Worm (Caenorhabditis elegans): ENCODE results near the gene F55H2.8.

F55H2.8 gene

ce11 chrIII:9494209-9494608 is 19.5 kb upstream of the F55H2.8 start:
- TF ChIP-seq unc-62 (GFP tag; optimal IDR thresholded peaks at IDR 0.05), result no peak
- no peak for TF ChIP-seq nhr-67 (tag; optimal IDR thresholded peaks at IDR 0.05)
- no peak for TF ChIP-seq nfya-1 (tag; optimal IDR thresholded peaks at IDR 0.05; ENCODE audit: insufficient read depth)
- TF ChIP-seq hmg-11 (tag; optimal IDR thresholded peaks at IDR 0.05), result no peak
- TF ChIP-seq tbx-2 (tag; optimal IDR thresholded peaks at IDR 0.05), result no peak

ce11 chrIII:9496083-9496482 is 17.6 kb upstream of the F55H2.8 start:
- TF ChIP-seq jun-1 (tag; optimal IDR thresholded peaks at IDR 0.05) (no peak), sea-2 (GFP tag; optimal IDR thresholded peaks at IDR 0.05) (no peak), nhr-25 (tag; optimal IDR thresholded peaks at IDR 0.05) (no peak), ama-1 (optimal IDR thresholded peaks at IDR 0.05) (no peak), R02D3.7 (tag; optimal IDR thresholded peaks at IDR 0.05) (no peak), nhr-28 (tag; optimal IDR thresholded peaks at IDR 0.05) (no peak), egl-5 (tag; optimal IDR thresholded peaks at IDR 0.05) (no peak), pha-4 (tag; optimal IDR thresholded peaks at IDR 0.05) (no peak)

- TF ChIP-seq unc-39 (tag; optimal IDR thresholded peaks at IDR 0.05) (no peak), nhr-11 (tag; optimal IDR thresholded peaks at IDR 0.05) (no peak), daf-12 (tag; optimal IDR thresholded peaks at IDR 0.05) (no peak), pha-4 (tag; optimal IDR thresholded peaks at IDR 0.05) (no peak), aly-2 (tag; optimal IDR thresholded peaks at IDR 0.05) (no peak), lin-39 (tag; optimal IDR thresholded peaks at IDR 0.05) (no peak), ZK546.5 (tag; optimal IDR thresholded peaks at IDR 0.05) (no peak), skn-1 (tag; optimal IDR thresholded peaks at IDR 0.05) (no peak), snpc-4 (tag; optimal IDR thresholded peaks at IDR 0.05) (no peak), sea-2 (GFP tag; optimal IDR thresholded peaks at IDR 0.05) (no peak)
Observed at ce11 chrIII:9497412-9497811, 16.3 kb upstream of the F55H2.8 start.

- TF ChIP-seq ztf-11 (tag; optimal IDR thresholded peaks at IDR 0.05) (no peak), tbx-2 (tag; optimal IDR thresholded peaks at IDR 0.05) (no peak), lsy-12 (tag; optimal IDR thresholded peaks at IDR 0.05) (peak; percentile 17), fkh-10 (GFP tag; optimal IDR thresholded peaks at IDR 0.05) (no peak), nhr-12 (tag; optimal IDR thresholded peaks at IDR 0.05) (no peak), ceh-28 (tag; optimal IDR thresholded peaks at IDR 0.05) (no peak), ceh-16 (tag; optimal IDR thresholded peaks at IDR 0.05) (no peak), lin-15B (tag; optimal IDR thresholded peaks at IDR 0.05) (no peak), skn-1 (tag; optimal IDR thresholded peaks at IDR 0.05) (no peak), nhr-77 (tag; optimal IDR thresholded peaks at IDR 0.05) (no peak), nhr-23 (tag; optimal IDR thresholded peaks at IDR 0.05) (peak; percentile 44), mml-1 (tag; optimal IDR thresholded peaks at IDR 0.05) (no peak)
Observed at ce11 chrIII:9500267-9500666, 13.4 kb upstream of the F55H2.8 start, which contains the start of gene sod-4. Gene sod-4 (minus strand): TSS chrIII:9500375.

- TF ChIP-seq ceh-16 (tag; optimal IDR thresholded peaks at IDR 0.05) (no peak), ama-1 (optimal IDR thresholded peaks at IDR 0.05) (no peak), nhr-11 (tag; optimal IDR thresholded peaks at IDR 0.05) (no peak), mdl-1 (tag; optimal IDR thresholded peaks at IDR 0.05) (no peak), elt-1 (tag; optimal IDR thresholded peaks at IDR 0.05) (no peak), unc-62 (GFP tag; optimal IDR thresholded peaks at IDR 0.05) (no peak), eor-1 (tag; optimal IDR thresholded peaks at IDR 0.05) (no peak)
Observed at ce11 chrIII:9501072-9501471, 12.6 kb upstream of the F55H2.8 start.

- TF ChIP-seq lsy-12 (tag; optimal IDR thresholded peaks at IDR 0.05) (no peak), daf-12 (tag; optimal IDR thresholded peaks at IDR 0.05) (no peak), unc-62 (GFP tag; optimal IDR thresholded peaks at IDR 0.05) (no peak), hmg-11 (tag; optimal IDR thresholded peaks at IDR 0.05) (no peak), elt-1 (tag; optimal IDR thresholded peaks at IDR 0.05) (no peak), nhr-77 (tag; optimal IDR thresholded peaks at IDR 0.05) (no peak), ZK546.5 (tag; optimal IDR thresholded peaks at IDR 0.05) (no peak), nhr-25 (tag; optimal IDR thresholded peaks at IDR 0.05) (peak; percentile 23), fkh-10 (GFP tag; optimal IDR thresholded peaks at IDR 0.05) (no peak), mml-1 (tag; optimal IDR thresholded peaks at IDR 0.05) (no peak), zag-1 (tag; optimal IDR thresholded peaks at IDR 0.05) (no peak), nhr-28 (tag; optimal IDR thresholded peaks at IDR 0.05) (no peak), R02D3.7 (tag; optimal IDR thresholded peaks at IDR 0.05) (no peak), ceh-28 (tag; optimal IDR thresholded peaks at IDR 0.05) (no peak), lin-39 (tag; optimal IDR thresholded peaks at IDR 0.05) (no peak), pha-4 (tag; optimal IDR thresholded peaks at IDR 0.05) (no peak), elt-2 (tag; optimal IDR thresholded peaks at IDR 0.05) (no peak), nhr-23 (tag; optimal IDR thresholded peaks at IDR 0.05) (peak; percentile 81), nhr-43 (tag; optimal IDR thresholded peaks at IDR 0.05; ENCODE audit: poor library complexity, severe bottlenecking) (peak; percentile 27), nhr-76 (tag; optimal IDR thresholded peaks at IDR 0.05) (no peak), nhr-67 (tag; optimal IDR thresholded peaks at IDR 0.05) (no peak), nhr-11 (tag; optimal IDR thresholded peaks at IDR 0.05) (no peak), ztf-4 (tag; optimal IDR thresholded peaks at IDR 0.05) (no peak), nfya-1 (tag; optimal IDR thresholded peaks at IDR 0.05; ENCODE audit: insufficient read depth) (no peak), ceh-16 (tag; optimal IDR thresholded peaks at IDR 0.05) (no peak), nhr-237 (tag; optimal IDR thresholded peaks at IDR 0.05) (no peak), egl-27 (tag; optimal IDR thresholded peaks at IDR 0.05) (no peak), lin-15B (tag; optimal IDR thresholded peaks at IDR 0.05) (no peak)
Observed at ce11 chrIII:9502155-9502714, 11.4 kb upstream of the F55H2.8 start.

Data from whole organism, L3 larva.